Worm (Caenorhabditis elegans): ENCODE measurements around the gene lron-3.

ce11 chrX:15509681-15510080, 48.1 kb downstream of the lron-3 start, which contains the start of gene eat-20:
- no peak for TF ChIP-seq nhr-12 (tag; optimal IDR thresholded peaks at IDR 0.05)
- TF ChIP-seq blmp-1 (tag; optimal IDR thresholded peaks at IDR 0.05) = no peak
- no peak for TF ChIP-seq nhr-28 (tag; optimal IDR thresholded peaks at IDR 0.05)
- TF ChIP-seq nhr-237 (tag; optimal IDR thresholded peaks at IDR 0.05) = no peak
- no peak for TF ChIP-seq lsy-2 (tag; optimal IDR thresholded peaks at IDR 0.05)
- TF ChIP-seq snpc-4 (tag; optimal IDR thresholded peaks at IDR 0.05) = no peak
- no peak for TF ChIP-seq ztf-11 (tag; optimal IDR thresholded peaks at IDR 0.05)
- no peak for TF ChIP-seq flh-1 (GFP tag; optimal IDR thresholded peaks at IDR 0.05)
- TF ChIP-seq unc-39 (tag; optimal IDR thresholded peaks at IDR 0.05) = no peak
- TF ChIP-seq unc-120 (tag; optimal IDR thresholded peaks at IDR 0.05; ENCODE audit: poor library complexity, severe bottlenecking) = no peak
- no peak for TF ChIP-seq hlh-1 (tag; optimal IDR thresholded peaks at IDR 0.05)

All from whole organism, mixed stage, embryonic.